Worm (Caenorhabditis elegans) whole organism, late embryonic: Measurements from ENCODE around the gene clec-197.

Experiments used
- ceh-45 ChIP-seq: fragments of 200-800 bp; sonication (Bioruptor generic); IDR thresholded peaks from 2 replicates; pipeline ENCODE4 v1.3.6; 2022; ENCODE audit warnings: missing genetic modification reagents, missing genetic modification characterization, missing compliant biosample characterization
- nhr-11 ChIP-seq: fragments of 150-350 bp; optimal IDR thresholded peaks from 2 replicates; lab custom pipeline; 2014; ENCODE audit warnings: missing biosample characterization, missing genetic modification characterization

clec-197 gene

ce11 chrIV:17301933-17302332, 44.6 kb downstream of the clec-197 start, which contains the start of gene ifta-2:
ifta-2 (minus strand) TSS chrIV:17302033.
- no peak for TF ChIP-seq nhr-11
- no peak for TF ChIP-seq ceh-45 (GFP tag; lab: Robert Waterston, UW)
